Worm (Caenorhabditis elegans): ENCODE results near the gene alh-8.

DNA sequence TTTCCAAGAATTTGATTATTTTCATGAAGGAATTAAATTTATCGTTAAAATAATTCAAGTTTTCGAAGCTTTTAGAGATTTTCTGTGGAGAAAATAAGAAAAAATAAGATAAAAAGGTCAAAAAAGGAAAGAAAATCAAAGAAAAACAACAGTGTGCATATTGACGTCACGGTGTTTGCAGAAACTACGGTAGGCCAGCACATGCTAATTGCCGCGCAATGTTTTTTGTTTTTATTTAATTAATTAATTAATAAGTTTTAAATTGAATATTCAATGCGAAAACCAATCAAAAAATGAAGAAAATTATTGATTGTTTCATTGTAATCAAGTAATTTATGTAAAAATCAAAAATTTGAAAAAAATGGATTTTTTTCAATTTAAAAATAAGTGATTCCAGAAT, 19.0 kb downstream of the alh-8 start:
- TF ChIP-seq F26F4.8 (GFP tag; conservative IDR thresholded peaks at IDR 0.05), result no peak
- no peak for TF ChIP-seq mxl-2 (GFP tag; conservative IDR thresholded peaks at IDR 0.05)
- TF ChIP-seq set-16 (GFP tag; IDR thresholded peaks at IDR 0.05), result no peak
- TF ChIP-seq nhr-237 (tag; optimal IDR thresholded peaks at IDR 0.05), result no peak
- no peak for TF ChIP-seq ama-1 (optimal IDR thresholded peaks at IDR 0.05)
- TF ChIP-seq ztf-11 (tag; optimal IDR thresholded peaks at IDR 0.05), result no peak
- no peak for TF ChIP-seq nhr-11 (tag; optimal IDR thresholded peaks at IDR 0.05)

All from whole organism, L4 larva.